Fruit fly (Drosophila melanogaster) whole organism: ENCODE measurements around the gene CG15406.

Source experiments
- CG8478 ChIP-seq: fragments of >200 bp; optimal IDR thresholded peaks from 2 replicates; lab custom pipeline; 2018; ENCODE audit warnings: inconsistent platforms
- Dll ChIP-seq: fragments of >200 bp; optimal IDR thresholded peaks from 2 replicates; lab custom pipeline; 2017
- EcR ChIP-seq, 2 experiments: fragments of >200 bp; optimal IDR thresholded peaks; 2 replicates each; lab custom pipeline; 2017; ENCODE audit warnings: missing biosample characterization in 2 of 2, missing genetic modification characterization in 2 of 2, missing genetic modification reagents in 2 of 2
- pan ChIP-seq: fragments of >200 bp; optimal IDR thresholded peaks from 2 replicates; lab custom pipeline; 2017
- psq ChIP-seq: fragments of >200 bp; optimal IDR thresholded peaks from 2 replicates; lab custom pipeline; 2017
- usp ChIP-seq: fragments of >200 bp; optimal IDR thresholded peaks from 2 replicates; lab custom pipeline; 2017; ENCODE audit warnings: missing biosample characterization, missing genetic modification characterization, mixed read lengths

- TF ChIP-seq psq (lab: Kevin White, UChicago) (no peak), usp (GFP tag; lab: Kevin White, UChicago) (no peak), pan (lab: Kevin White, UChicago) (no peak), Dll (lab: Kevin White, UChicago) (no peak), EcR (GFP tag; optimal IDR thresholded peaks at IDR 0.05; lab: Kevin White, UChicago) (no peak), CG8478 (lab: Kevin White, UChicago) (no peak)
These were observed 5.1 kb upstream of the CG15406 start, which contains the start of gene CG3277 for dm6 chr2L:3303893-3304292.
